Worm (Caenorhabditis elegans): Measurements from ENCODE around the gene lsd-1.

lsd-1 gene

ce11 chrX:11996606-11997005 is 48.0 kb downstream of the lsd-1 start:
- TF ChIP-seq pha-4 (tag; optimal IDR thresholded peaks at IDR 0.05): peak; percentile 42
- no peak for TF ChIP-seq nfya-1 (tag; optimal IDR thresholded peaks at IDR 0.05; ENCODE audit: insufficient read depth)
- no peak for TF ChIP-seq ama-1 (optimal IDR thresholded peaks at IDR 0.05)
- peak; percentile 32 for TF ChIP-seq elt-2 (tag; optimal IDR thresholded peaks at IDR 0.05)
- no peak for TF ChIP-seq ceh-9 (tag; optimal IDR thresholded peaks at IDR 0.05)
- peak; percentile 66 for TF ChIP-seq pqm-1 (tag; optimal IDR thresholded peaks at IDR 0.05)

DNA sequence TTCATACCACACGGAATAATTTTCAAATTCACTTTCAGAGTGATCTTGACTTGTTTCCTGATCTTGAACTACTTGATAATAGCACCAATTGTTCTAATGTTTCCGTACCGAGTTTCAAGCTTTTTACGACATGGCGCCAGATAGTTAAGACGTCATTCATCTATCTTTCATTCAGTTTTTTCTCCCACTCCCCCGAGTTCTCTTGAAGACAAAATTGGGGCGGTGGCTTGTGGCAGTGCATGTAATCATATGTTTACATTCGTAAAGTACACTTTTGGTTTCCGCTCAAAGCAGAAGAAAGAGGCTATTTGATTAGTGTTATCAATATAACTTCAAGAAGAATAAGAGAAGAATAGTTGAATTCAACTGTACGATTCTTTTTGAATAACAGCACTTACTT is 50.9 kb downstream of the lsd-1 start:
- TF ChIP-seq sea-2 (GFP tag; optimal IDR thresholded peaks at IDR 0.05): no peak
- TF ChIP-seq nhr-77 (tag; optimal IDR thresholded peaks at IDR 0.05): no peak
- TF ChIP-seq ztf-4 (tag; optimal IDR thresholded peaks at IDR 0.05): no peak
- TF ChIP-seq pqm-1 (tag; optimal IDR thresholded peaks at IDR 0.05): peak; percentile 36
- TF ChIP-seq elt-2 (tag; optimal IDR thresholded peaks at IDR 0.05): peak; percentile 45
- no peak for TF ChIP-seq ztf-11 (tag; optimal IDR thresholded peaks at IDR 0.05)
